Worm (Caenorhabditis elegans) whole organism, L2 larva: ENCODE data around the gene F56C3.7.

ENCODE experiments used
- C34F6.9 ChIP-seq: fragments of 150-350 bp; optimal IDR thresholded peaks from 2 replicates; lab custom pipeline; 2014; ENCODE audit warnings: missing biosample characterization, missing genetic modification characterization
- F13H6.1 ChIP-seq: sonication (generic microtip); optimal IDR thresholded peaks from 2 replicates; lab custom pipeline; 2016; ENCODE audit warnings: missing genetic modification characterization, missing compliant biosample characterization
- R02D3.7 ChIP-seq: fragments of 150-350 bp; optimal IDR thresholded peaks from 2 replicates; lab custom pipeline; 2014; ENCODE audit warnings: missing biosample characterization, missing genetic modification characterization
- ZK546.5 ChIP-seq: sonication (generic microtip); optimal IDR thresholded peaks from 2 replicates; lab custom pipeline; 2017; ENCODE audit warnings: missing biosample characterization, missing genetic modification characterization
- aly-2 ChIP-seq: fragments of 150-350 bp; optimal IDR thresholded peaks from 2 replicates; lab custom pipeline; 2014; ENCODE audit warnings: missing biosample characterization, missing genetic modification characterization
- ama-1 ChIP-seq: fragments of 150-350 bp; optimal IDR thresholded peaks from 2 replicates; lab custom pipeline; 2018; ENCODE audit warnings: inconsistent platforms
- blmp-1 ChIP-seq: sonication (generic microtip); optimal IDR thresholded peaks from 2 replicates; lab custom pipeline; 2017; ENCODE audit warnings: missing genetic modification characterization, mild to moderate bottlenecking, missing compliant biosample characterization, antibody characterized with exemption, moderate library complexity; ENCODE audit not compliant: insufficient read depth
- ceh-16 ChIP-seq: fragments of 150-350 bp; optimal IDR thresholded peaks from 2 replicates; lab custom pipeline; 2014; ENCODE audit warnings: missing biosample characterization, missing genetic modification characterization
- ceh-82 ChIP-seq: fragments of 150-350 bp; optimal IDR thresholded peaks from 2 replicates; lab custom pipeline; 2014; ENCODE audit warnings: missing biosample characterization, missing genetic modification characterization
- crh-2 ChIP-seq: sonication (generic microtip); optimal IDR thresholded peaks from 2 replicates; lab custom pipeline; 2017; ENCODE audit warnings: missing biosample characterization, missing genetic modification characterization
- dmd-4 ChIP-seq: sonication (generic microtip); optimal IDR thresholded peaks from 2 replicates; lab custom pipeline; 2017; ENCODE audit warnings: missing biosample characterization, missing genetic modification characterization
- egl-27 ChIP-seq: sonication (generic microtip); optimal IDR thresholded peaks from 3 replicates; lab custom pipeline; 2017; ENCODE audit warnings: missing biosample characterization, missing genetic modification reagents, missing genetic modification characterization
- elt-1 ChIP-seq: fragments of 150-350 bp; optimal IDR thresholded peaks from 2 replicates; lab custom pipeline; 2014; ENCODE audit warnings: missing biosample characterization, missing genetic modification characterization
- elt-3 ChIP-seq: sonication (generic microtip); optimal IDR thresholded peaks from 2 replicates; lab custom pipeline; 2017; ENCODE audit warnings: missing biosample characterization, missing genetic modification characterization
- fos-1 ChIP-seq: fragments of 150-350 bp; optimal IDR thresholded peaks from 2 replicates; lab custom pipeline; 2014; ENCODE audit warnings: missing biosample characterization, missing genetic modification characterization
- gmeb-1 ChIP-seq: fragments of 150-350 bp; optimal IDR thresholded peaks from 2 replicates; lab custom pipeline; 2014; ENCODE audit warnings: missing biosample characterization, missing genetic modification characterization
- lin-11 ChIP-seq: fragments of 150-350 bp; sonication (generic microtip); optimal IDR thresholded peaks from 2 replicates; lab custom pipeline; 2014; ENCODE audit warnings: missing biosample characterization, missing genetic modification characterization, inconsistent platforms, mixed read lengths
- lin-13 ChIP-seq: fragments of 150-350 bp; optimal IDR thresholded peaks from 2 replicates; lab custom pipeline; 2014; ENCODE audit warnings: missing biosample characterization, missing genetic modification reagents, missing genetic modification characterization
- lin-39 ChIP-seq: fragments of 150-350 bp; optimal IDR thresholded peaks from 2 replicates; lab custom pipeline; 2014; ENCODE audit warnings: missing biosample characterization, missing genetic modification reagents, missing genetic modification characterization
- mab-5 ChIP-seq: fragments of 150-350 bp; optimal IDR thresholded peaks from 2 replicates; lab custom pipeline; 2014; ENCODE audit warnings: missing biosample characterization, missing genetic modification characterization
- mdl-1 ChIP-seq, 2 experiments: fragments of 150-350 bp in 1 of 2; sonication (generic microtip) in 1 of 2; optimal IDR thresholded peaks; 2 replicates each; lab custom pipeline; 2017; ENCODE audit warnings: missing biosample characterization in 2 of 2, missing genetic modification characterization in 2 of 2
- nhr-12 ChIP-seq: fragments of 150-350 bp; optimal IDR thresholded peaks from 2 replicates; lab custom pipeline; 2014; ENCODE audit warnings: missing biosample characterization, missing genetic modification characterization
- nhr-129 ChIP-seq: fragments of 150-350 bp; optimal IDR thresholded peaks from 2 replicates; lab custom pipeline; 2014; ENCODE audit warnings: missing biosample characterization, missing genetic modification characterization
- nhr-21 ChIP-seq: fragments of 150-350 bp; optimal IDR thresholded peaks from 2 replicates; lab custom pipeline; 2014; ENCODE audit warnings: missing biosample characterization, missing genetic modification characterization
- nhr-23 ChIP-seq: fragments of 150-350 bp; optimal IDR thresholded peaks from 2 replicates; lab custom pipeline; 2014; ENCODE audit warnings: missing biosample characterization, missing genetic modification reagents, missing genetic modification characterization
- nhr-237 ChIP-seq: fragments of 150-350 bp; optimal IDR thresholded peaks from 2 replicates; lab custom pipeline; 2014; ENCODE audit warnings: missing biosample characterization, missing genetic modification characterization
- nhr-25 ChIP-seq: fragments of 150-350 bp; sonication (generic microtip); optimal IDR thresholded peaks from 3 replicates; lab custom pipeline; 2014; ENCODE audit warnings: missing biosample characterization, missing genetic modification characterization
- nhr-6 ChIP-seq: fragments of 150-350 bp; optimal IDR thresholded peaks from 2 replicates; lab custom pipeline; 2014; ENCODE audit warnings: missing biosample characterization, missing genetic modification characterization
- nhr-77 ChIP-seq: fragments of 150-350 bp; optimal IDR thresholded peaks from 2 replicates; lab custom pipeline; 2014; ENCODE audit warnings: missing biosample characterization, missing genetic modification characterization
- peb-1 ChIP-seq: fragments of 150-350 bp; optimal IDR thresholded peaks from 2 replicates; lab custom pipeline; 2014; ENCODE audit warnings: missing biosample characterization, missing genetic modification characterization
- sem-4 ChIP-seq: fragments of 150-350 bp; optimal IDR thresholded peaks from 2 replicates; lab custom pipeline; 2014; ENCODE audit warnings: missing biosample characterization, missing genetic modification reagents, missing genetic modification characterization
- skn-1 ChIP-seq: sonication (generic microtip); optimal IDR thresholded peaks from 2 replicates; lab custom pipeline; 2017; ENCODE audit warnings: missing biosample characterization, missing genetic modification characterization
- sma-3 ChIP-seq: sonication (generic microtip); optimal IDR thresholded peaks from 2 replicates; lab custom pipeline; 2016; ENCODE audit warnings: missing genetic modification reagents, missing genetic modification characterization, missing compliant biosample characterization
- snpc-4 ChIP-seq: fragments of 150-350 bp; optimal IDR thresholded peaks from 2 replicates; lab custom pipeline; 2014; ENCODE audit warnings: missing biosample characterization, missing genetic modification characterization
- unc-39 ChIP-seq: fragments of 150-350 bp; optimal IDR thresholded peaks from 2 replicates; lab custom pipeline; 2014; ENCODE audit warnings: missing biosample characterization, missing genetic modification characterization
- unc-62 ChIP-seq: fragments of 150-350 bp; optimal IDR thresholded peaks from 2 replicates; lab custom pipeline; 2014; ENCODE audit warnings: missing biosample characterization, missing genetic modification reagents, missing genetic modification characterization
- zag-1 ChIP-seq: fragments of 150-350 bp; optimal IDR thresholded peaks from 2 replicates; lab custom pipeline; 2014; ENCODE audit warnings: missing biosample characterization, missing genetic modification characterization
- ztf-4 ChIP-seq: fragments of 150-350 bp; optimal IDR thresholded peaks from 2 replicates; lab custom pipeline; 2014; ENCODE audit warnings: missing biosample characterization, missing genetic modification characterization

Gene F56C3.7

ce11 chrX:1370736-1371281, at the start of gene F56C3.7:
Gene F56C3.7, minus strand, starts transcription at chrX:1370786.
- TF ChIP-seq nhr-12 (tag; lab: Kevin White, UChicago) (no peak), gmeb-1 (tag; lab: Kevin White, UChicago) (peak; percentile 4), ztf-4 (no peak)
- TF ChIP-seq, all 48 proteins: peak for 1

ce11 chrX:1419163-1419696, 48.6 kb upstream of the F56C3.7 start, which contains the start of gene F19G12.9:
Gene F19G12.9, plus strand, starts transcription at chrX:1419213.
- TF ChIP-seq C34F6.9 (tag; lab: Kevin White, UChicago) = no peak
- TF ChIP-seq skn-1 (tag; lab: Kevin White, UChicago) = peak; percentile 89

ce11 chrX:1416776-1417354, 46.3 kb upstream of the F56C3.7 start, which contains the start of the genes F19G12.4 and F19G12.8:
Gene F19G12.4, plus strand, starts transcription at chrX:1417304.
Gene F19G12.8, plus strand, starts transcription at chrX:1417320.
- TF ChIP-seq peb-1 (tag; lab: Kevin White, UChicago) (no peak), nhr-23 (tag; lab: Kevin White, UChicago) (no peak), unc-62 (no peak), elt-3 (tag; lab: Kevin White, UChicago) (no peak), crh-2 (peak; percentile 2), fos-1 (tag; lab: Kevin White, UChicago) (peak; percentile 37), blmp-1 (tag; lab: Kevin White, UChicago) (no peak), elt-1 (tag; lab: Kevin White, UChicago) (no peak), zag-1 (tag; lab: Kevin White, UChicago) (no peak), skn-1 (tag; lab: Kevin White, UChicago) (peak; percentile 27), egl-27 (tag; lab: Kevin White, UChicago) (no peak)
- TF ChIP-seq, all 48 proteins: peak for 3

- TF ChIP-seq elt-1 (tag; lab: Kevin White, UChicago) (no peak), nhr-77 (tag; lab: Kevin White, UChicago) (no peak), unc-62 (no peak), mdl-1 (tag; optimal IDR thresholded peaks at IDR 0.05; lab: Kevin White, UChicago) (no peak), ama-1 (lab: Kevin White, UChicago) (no peak), nhr-6 (no peak), skn-1 (tag; lab: Kevin White, UChicago) (no peak), ceh-16 (no peak), mab-5 (tag; lab: Kevin White, UChicago) (no peak), lin-39 (no peak), snpc-4 (tag; lab: Kevin White, UChicago) (no peak), dmd-4 (tag; lab: Kevin White, UChicago) (no peak)
- TF ChIP-seq, all 48 proteins: peak for 0
These were observed 42.3 kb upstream of the F56C3.7 start, which contains the start of gene srh-19 for ce11 chrX:1412844-1413243. Gene srh-19, plus strand, starts transcription at chrX:1413144.

- TF ChIP-seq ZK546.5 (tag; lab: Kevin White, UChicago) (no peak), snpc-4 (tag; lab: Kevin White, UChicago) (no peak), R02D3.7 (tag; lab: Kevin White, UChicago) (no peak), ceh-16 (no peak), egl-27 (tag; lab: Kevin White, UChicago) (no peak), gmeb-1 (tag; lab: Kevin White, UChicago) (no peak), sma-3 (GFP tag; lab: Kevin White, UChicago) (no peak), skn-1 (tag; lab: Kevin White, UChicago) (no peak), ama-1 (lab: Kevin White, UChicago) (no peak), ztf-4 (no peak), nhr-129 (tag; lab: Kevin White, UChicago) (no peak), dmd-4 (tag; lab: Kevin White, UChicago) (no peak), sem-4 (tag; lab: Kevin White, UChicago) (no peak), lin-11 (no peak), C34F6.9 (tag; lab: Kevin White, UChicago) (no peak)
These were observed 40.0 kb upstream of the F56C3.7 start, which contains the start of gene abu-2 for ce11 chrX:1410552-1410951. Gene abu-2, minus strand, starts transcription at chrX:1410652.

ce11 chrX:1409224-1409623, 38.6 kb upstream of the F56C3.7 start:
- TF ChIP-seq ceh-82 (tag; lab: Kevin White, UChicago) (no peak), unc-39 (tag; lab: Kevin White, UChicago) (no peak), nhr-237 (tag; lab: Kevin White, UChicago) (no peak), F13H6.1 (tag; lab: Kevin White, UChicago) (no peak), aly-2 (tag; lab: Kevin White, UChicago) (no peak), nhr-21 (no peak), elt-1 (tag; lab: Kevin White, UChicago) (no peak), R02D3.7 (tag; lab: Kevin White, UChicago) (no peak), nhr-129 (tag; lab: Kevin White, UChicago) (no peak), mdl-1 (tag; optimal IDR thresholded peaks at IDR 0.05; lab: Kevin White, UChicago) (no peak), lin-13 (no peak), fos-1 (tag; lab: Kevin White, UChicago) (no peak), mab-5 (tag; lab: Kevin White, UChicago) (no peak), nhr-25 (tag; lab: Kevin White, UChicago) (no peak)
